Comparison of ENCODE assay signal across 2 fruit fly cellular contexts in genomic region chr2L:21111849-21112248, dm6.
TF ChIP-seq lines count a peak whose summit lies in the region.

No protein-coding gene starts in this region.

- TF ChIP-seq CTCF in whole organism, embryonic (GFP tag; optimal IDR thresholded peaks at IDR 0.05; lab: Kevin White, UChicago) = no peak

TF ChIP-seq in whole organism, embryonic, 481 proteins besides CTCF, POLR2A, EP300 and RAD21:
- TF ChIP-seq danr (GFP tag; IDR thresholded peaks at IDR 0.05; lab: Robert Waterston, UW) (no peak), lov (optimal IDR thresholded peaks at IDR 0.05; lab: Kevin White, UChicago) (no peak), lov (GFP tag; IDR thresholded peaks at IDR 0.05; lab: Robert Waterston, UW) (no peak), nom (GFP tag; optimal IDR thresholded peaks at IDR 0.05; lab: Kevin White, UChicago) (no peak), fd3F (GFP tag; optimal IDR thresholded peaks at IDR 0.05; lab: Kevin White, UChicago) (no peak), CG5245 (GFP tag; optimal IDR thresholded peaks at IDR 0.05; lab: Kevin White, UChicago) (no peak), maf-S (GFP tag; optimal IDR thresholded peaks at IDR 0.05; lab: Kevin White, UChicago) (no peak), ab (GFP tag; optimal IDR thresholded peaks at IDR 0.05; lab: Kevin White, UChicago) (no peak), CG10321 (GFP tag; IDR thresholded peaks at IDR 0.05; lab: Robert Waterston, UW) (no peak), ash1 (GFP tag; optimal IDR thresholded peaks at IDR 0.05; lab: Kevin White, UChicago) (no peak), rib (GFP tag; IDR thresholded peaks at IDR 0.05; lab: Robert Waterston, UW) (no peak), CG2199 (GFP tag; IDR thresholded peaks at IDR 0.05; lab: Robert Waterston, UW) (peak; percentile 57; the same call in 1 of the 3 replicates), twi (tag; optimal IDR thresholded peaks at IDR 0.05; lab: Kevin White, UChicago) (peak; percentile 26), CG6254 (GFP tag; optimal IDR thresholded peaks at IDR 0.05; lab: Kevin White, UChicago) (no peak), Blimp-1 (GFP tag; optimal IDR thresholded peaks at IDR 0.05; lab: Kevin White, UChicago) (no peak), NfI (GFP tag; optimal IDR thresholded peaks at IDR 0.05; lab: Kevin White, UChicago) (no peak), Xrp1 (GFP tag; IDR thresholded peaks at IDR 0.05; lab: Robert Waterston, UW) (0 out of 2 replicates have a peak, but pooled peaks have one; percentile 9), CG6813 (GFP tag; optimal IDR thresholded peaks at IDR 0.05; lab: Kevin White, UChicago) (no peak), gro (GFP tag; optimal IDR thresholded peaks at IDR 0.05; lab: Kevin White, UChicago) (no peak), sd (tag; optimal IDR thresholded peaks at IDR 0.05; lab: Kevin White, UChicago) (no peak), CG9437 (GFP tag; optimal IDR thresholded peaks at IDR 0.05; lab: Kevin White, UChicago) (no peak), CG15696 (tag; optimal IDR thresholded peaks at IDR 0.05; lab: Kevin White, UChicago) (peak; percentile 50), hbn (GFP tag; IDR thresholded peaks at IDR 0.05; lab: Robert Waterston, UW; ENCODE audit: partially characterized antibody) (no peak), gcm2 (GFP tag; optimal IDR thresholded peaks at IDR 0.05; lab: Kevin White, UChicago) (no peak), H2.0 (GFP tag; IDR thresholded peaks at IDR 0.05; lab: Robert Waterston, UW) (no peak), sqz (GFP tag; optimal IDR thresholded peaks at IDR 0.05; lab: Kevin White, UChicago) (no peak), luna (GFP tag; optimal IDR thresholded peaks at IDR 0.05; lab: Kevin White, UChicago) (no peak), jigr1 (GFP tag; IDR thresholded peaks at IDR 0.05; lab: Robert Waterston, UW) (no peak), lola (GFP tag; optimal IDR thresholded peaks at IDR 0.05; lab: Kevin White, UChicago) (no peak), D19A (tag; optimal IDR thresholded peaks at IDR 0.05; lab: Kevin White, UChicago) (peak; percentile 65), ems (GFP tag; optimal IDR thresholded peaks at IDR 0.05; lab: Kevin White, UChicago) (no peak), Hr51 (GFP tag; optimal IDR thresholded peaks at IDR 0.05; lab: Kevin White, UChicago) (no peak), otp (GFP tag; IDR thresholded peaks at IDR 0.05; lab: Robert Waterston, UW) (no peak), CG3847 (GFP tag; IDR thresholded peaks at IDR 0.05; lab: Robert Waterston, UW) (no peak), Oaz (GFP tag; IDR thresholded peaks at IDR 0.05; lab: Robert Waterston, UW) (no peak), CG7745 (tag; optimal IDR thresholded peaks at IDR 0.05; lab: Kevin White, UChicago) (no peak), zfh1 (GFP tag; IDR thresholded peaks at IDR 0.05; lab: Robert Waterston, UW) (no peak), tup (GFP tag; optimal IDR thresholded peaks at IDR 0.05; lab: Kevin White, UChicago) (no peak), HHEX (GFP tag; optimal IDR thresholded peaks at IDR 0.05; lab: Kevin White, UChicago) (no peak), Jarid2 (GFP tag; optimal IDR thresholded peaks at IDR 0.05; lab: Kevin White, UChicago) (no peak), Taf1 (GFP tag; IDR thresholded peaks at IDR 0.05; lab: Robert Waterston, UW) (no peak), dm (GFP tag; optimal IDR thresholded peaks at IDR 0.05; lab: Kevin White, UChicago) (no peak)

TF ChIP-seq in whole organism, prepupa, 60 proteins besides CTCF, POLR2A, EP300 and RAD21:
- no peak for TF ChIP-seq cyc (GFP tag; optimal IDR thresholded peaks at IDR 0.05; lab: Kevin White, UChicago)
- no peak for TF ChIP-seq CG11762 (GFP tag; optimal IDR thresholded peaks at IDR 0.05; lab: Kevin White, UChicago; ENCODE audit: insufficient read depth)
- no peak for TF ChIP-seq fd85E (GFP tag; optimal IDR thresholded peaks at IDR 0.05; lab: Kevin White, UChicago)
- no peak for TF ChIP-seq CG31627 (GFP tag; optimal IDR thresholded peaks at IDR 0.05; lab: Kevin White, UChicago)
- no peak for TF ChIP-seq Met (GFP tag; optimal IDR thresholded peaks at IDR 0.05; lab: Kevin White, UChicago)
- peak; percentile 24 for TF ChIP-seq fkh (GFP tag; optimal IDR thresholded peaks at IDR 0.05; lab: Kevin White, UChicago)
